Fruit fly (Drosophila melanogaster): ENCODE data around the gene CG8065.

The CG8065 gene

DNA sequence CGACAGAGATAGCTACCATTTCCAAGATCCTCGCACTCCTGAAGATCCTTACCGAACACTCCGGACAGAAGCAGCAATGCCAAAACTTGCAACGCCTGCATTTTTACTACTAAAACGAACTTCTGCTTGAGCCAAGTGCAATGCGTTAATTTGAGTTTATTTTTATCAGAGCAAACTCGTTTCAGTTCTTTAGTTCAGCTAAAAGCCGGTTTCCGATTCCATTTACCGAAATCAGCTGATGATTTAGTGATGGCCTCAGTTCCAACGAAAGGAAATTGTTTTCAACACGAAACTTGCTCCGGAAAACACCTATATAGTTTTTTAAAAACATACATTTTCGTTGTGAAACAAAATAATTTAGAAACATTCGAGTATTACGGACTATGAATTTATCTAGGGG, 4.6 kb downstream of the CG8065 start, which contains the start of gene CG32055:
Gene CG32055 (minus strand): TSS at position 101 of the 400 bp plus-strand sequence.
- TF ChIP-seq EcR (GFP tag; optimal IDR thresholded peaks at IDR 0.05) (no peak), psq (optimal IDR thresholded peaks at IDR 0.05) (no peak), pan (optimal IDR thresholded peaks at IDR 0.05) (no peak), usp (GFP tag; optimal IDR thresholded peaks at IDR 0.05) (no peak), Dll (optimal IDR thresholded peaks at IDR 0.05) (no peak), CG8478 (optimal IDR thresholded peaks at IDR 0.05) (no peak)

- TF ChIP-seq pan (optimal IDR thresholded peaks at IDR 0.05) (no peak), psq (optimal IDR thresholded peaks at IDR 0.05) (no peak), Dll (optimal IDR thresholded peaks at IDR 0.05) (no peak), usp (GFP tag; optimal IDR thresholded peaks at IDR 0.05) (no peak), EcR (GFP tag; optimal IDR thresholded peaks at IDR 0.05) (no peak), CG8478 (optimal IDR thresholded peaks at IDR 0.05) (no peak)
Observed at dm6 chr3L:10223397-10223796, 7.9 kb downstream of the CG8065 start.

dm6 chr3L:10224470-10225213, 9.2 kb downstream of the CG8065 start:
- TF ChIP-seq Dll (optimal IDR thresholded peaks at IDR 0.05), result no peak
- TF ChIP-seq CG8478 (optimal IDR thresholded peaks at IDR 0.05), result no peak
- TF ChIP-seq pan (optimal IDR thresholded peaks at IDR 0.05), result no peak
- TF ChIP-seq usp (GFP tag; optimal IDR thresholded peaks at IDR 0.05), result no peak
- no peak for TF ChIP-seq EcR (GFP tag; optimal IDR thresholded peaks at IDR 0.05)
- no peak for TF ChIP-seq psq (optimal IDR thresholded peaks at IDR 0.05)

dm6 chr3L:10225214-10225729, 9.8 kb downstream of the CG8065 start, which contains the start of gene scramb1:
Gene scramb1, minus strand, starts transcription at chr3L:10225240.
- no peak for TF ChIP-seq Dll (optimal IDR thresholded peaks at IDR 0.05)
- no peak for TF ChIP-seq EcR (GFP tag; optimal IDR thresholded peaks at IDR 0.05)
- no peak for TF ChIP-seq psq (optimal IDR thresholded peaks at IDR 0.05)
- TF ChIP-seq usp (GFP tag; optimal IDR thresholded peaks at IDR 0.05), result no peak
- no peak for TF ChIP-seq CG8478 (optimal IDR thresholded peaks at IDR 0.05)
- TF ChIP-seq pan (optimal IDR thresholded peaks at IDR 0.05), result no peak

dm6 chr3L:10226055-10226454, 10.6 kb downstream of the CG8065 start:
- TF ChIP-seq EcR (GFP tag; optimal IDR thresholded peaks at IDR 0.05) (no peak), usp (GFP tag; optimal IDR thresholded peaks at IDR 0.05) (no peak), pan (optimal IDR thresholded peaks at IDR 0.05) (no peak), CG8478 (optimal IDR thresholded peaks at IDR 0.05) (no peak), Dll (optimal IDR thresholded peaks at IDR 0.05) (no peak), psq (optimal IDR thresholded peaks at IDR 0.05) (no peak)

dm6 chr3L:10227094-10227493, 11.6 kb downstream of the CG8065 start:
- no peak for TF ChIP-seq psq (optimal IDR thresholded peaks at IDR 0.05)
- no peak for TF ChIP-seq CG8478 (optimal IDR thresholded peaks at IDR 0.05)
- TF ChIP-seq pan (optimal IDR thresholded peaks at IDR 0.05), result no peak
- no peak for TF ChIP-seq Dll (optimal IDR thresholded peaks at IDR 0.05)
- no peak for TF ChIP-seq usp (GFP tag; optimal IDR thresholded peaks at IDR 0.05)

- TF ChIP-seq usp (GFP tag; optimal IDR thresholded peaks at IDR 0.05) (no peak), pan (optimal IDR thresholded peaks at IDR 0.05) (no peak)
Observed at dm6 chr3L:10230542-10230941, 15.1 kb downstream of the CG8065 start.

DNA sequence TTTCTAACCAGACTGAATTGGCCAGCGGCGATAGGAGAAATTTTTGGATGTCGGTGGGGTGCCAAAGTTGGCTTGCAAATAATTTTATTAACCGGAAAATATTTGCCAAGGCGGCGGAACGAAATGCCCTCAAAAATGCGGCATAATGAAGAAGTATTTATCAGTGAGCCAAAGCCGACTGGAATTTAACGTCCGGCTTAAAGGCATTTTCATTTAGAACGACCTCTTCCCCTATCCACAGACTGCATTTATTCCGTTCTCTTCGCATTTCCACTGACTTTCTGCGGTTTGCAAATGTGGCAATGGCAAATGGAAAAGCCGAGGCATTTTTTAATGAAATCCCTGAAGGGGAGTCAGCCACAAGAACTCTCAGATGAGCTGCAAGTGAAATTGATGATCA, 17.6 kb downstream of the CG8065 start:
- TF ChIP-seq usp (GFP tag; optimal IDR thresholded peaks at IDR 0.05), result no peak
- TF ChIP-seq Dll (optimal IDR thresholded peaks at IDR 0.05), result no peak
- no peak for TF ChIP-seq CG8478 (optimal IDR thresholded peaks at IDR 0.05)
- no peak for TF ChIP-seq pan (optimal IDR thresholded peaks at IDR 0.05)
- TF ChIP-seq EcR (GFP tag; optimal IDR thresholded peaks at IDR 0.05), result no peak
- TF ChIP-seq psq (optimal IDR thresholded peaks at IDR 0.05), result no peak

dm6 chr3L:10238549-10238948, 23.1 kb downstream of the CG8065 start:
- no peak for TF ChIP-seq EcR (GFP tag; optimal IDR thresholded peaks at IDR 0.05)
- no peak for TF ChIP-seq psq (optimal IDR thresholded peaks at IDR 0.05)
- TF ChIP-seq usp (GFP tag; optimal IDR thresholded peaks at IDR 0.05), result no peak
- no peak for TF ChIP-seq Dll (optimal IDR thresholded peaks at IDR 0.05)
- TF ChIP-seq CG8478 (optimal IDR thresholded peaks at IDR 0.05), result no peak
- TF ChIP-seq pan (optimal IDR thresholded peaks at IDR 0.05), result no peak

DNA sequence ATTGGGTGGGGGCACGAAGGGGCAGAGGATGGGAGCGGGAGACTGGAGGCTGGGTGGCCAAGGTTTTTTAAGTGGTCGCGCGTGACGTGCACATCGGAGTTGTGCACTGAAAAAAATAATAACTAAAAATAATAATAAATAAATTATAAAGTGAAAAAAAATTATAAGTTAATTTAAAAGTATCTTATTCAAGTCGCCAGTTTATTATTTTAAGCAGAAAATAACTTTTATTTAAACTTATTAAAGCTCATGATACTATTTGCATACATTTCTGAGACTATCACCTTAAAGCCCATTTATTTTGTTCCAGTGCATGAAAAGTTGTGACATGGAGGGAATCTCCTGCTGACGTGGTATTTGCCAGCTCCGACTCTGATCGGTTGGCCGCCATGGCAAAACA, 26.8 kb downstream of the CG8065 start:
- TF ChIP-seq pan (optimal IDR thresholded peaks at IDR 0.05) (no peak), psq (optimal IDR thresholded peaks at IDR 0.05) (no peak), usp (GFP tag; optimal IDR thresholded peaks at IDR 0.05) (no peak), EcR (GFP tag; optimal IDR thresholded peaks at IDR 0.05) (no peak), CG8478 (optimal IDR thresholded peaks at IDR 0.05) (no peak), Dll (optimal IDR thresholded peaks at IDR 0.05) (no peak)

DNA sequence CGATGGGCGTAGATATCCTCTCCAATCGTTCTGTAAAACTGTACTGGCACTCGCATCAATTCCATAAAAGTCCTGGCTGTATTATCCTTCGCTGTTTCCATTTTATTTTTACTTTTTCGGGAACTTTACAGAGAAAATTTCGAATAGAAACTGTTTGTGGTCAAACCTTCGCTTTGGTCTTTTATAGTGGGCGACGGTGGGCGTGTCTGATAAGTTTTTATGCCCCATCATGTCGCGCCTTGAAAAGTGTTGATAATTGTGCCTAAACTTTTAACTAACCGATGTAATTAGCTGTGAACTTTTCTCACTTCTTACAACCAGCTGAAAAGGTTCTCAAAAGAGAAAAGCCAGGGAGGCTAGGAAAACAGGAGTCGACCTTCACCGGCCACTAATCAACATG, 29.1 kb downstream of the CG8065 start, which contains the start of gene Or67c:
Gene Or67c (minus strand): TSS at position 101 of the 400 bp plus-strand sequence.
- TF ChIP-seq Dll (optimal IDR thresholded peaks at IDR 0.05), result no peak
- no peak for TF ChIP-seq psq (optimal IDR thresholded peaks at IDR 0.05)
- TF ChIP-seq CG8478 (optimal IDR thresholded peaks at IDR 0.05), result no peak
- TF ChIP-seq pan (optimal IDR thresholded peaks at IDR 0.05), result no peak
- TF ChIP-seq usp (GFP tag; optimal IDR thresholded peaks at IDR 0.05), result no peak
- no peak for TF ChIP-seq EcR (GFP tag; optimal IDR thresholded peaks at IDR 0.05)

- TF ChIP-seq CG8478 (optimal IDR thresholded peaks at IDR 0.05) (no peak), usp (GFP tag; optimal IDR thresholded peaks at IDR 0.05) (no peak), EcR (GFP tag; optimal IDR thresholded peaks at IDR 0.05) (no peak), pan (optimal IDR thresholded peaks at IDR 0.05) (no peak), psq (optimal IDR thresholded peaks at IDR 0.05) (no peak), Dll (optimal IDR thresholded peaks at IDR 0.05) (no peak)
Observed at dm6 chr3L:10246226-10246778, 30.8 kb downstream of the CG8065 start.
